Fruit fly (Drosophila melanogaster) whole organism, embryonic: ENCODE data around the gene Orco.
A peak's percentile ranks its signal among the peaks of the same experiment; 100 is the strongest.

Experiments
- Atf-2 ChIP-seq: fragments of 200-800 bp; sonication (Bioruptor generic); optimal IDR thresholded peaks from 2 replicates; lab custom pipeline; 2016; ENCODE audit warnings: missing biosample characterization, missing genetic modification characterization
- BEAF-32 ChIP-seq: fragments of 200-800 bp; sonication (Bioruptor generic); optimal IDR thresholded peaks from 3 replicates; lab custom pipeline; 2017; ENCODE audit warnings: missing biosample characterization, missing genetic modification characterization, mild to moderate bottlenecking, moderate library complexity, missing genetic modification reagents
- CG10209 ChIP-seq: fragments of 200-800 bp; sonication (Bioruptor generic); optimal IDR thresholded peaks from 3 replicates; lab custom pipeline; 2017; ENCODE audit warnings: missing biosample characterization, mild to moderate bottlenecking, missing genetic modification characterization, missing genetic modification reagents
- CG10543 ChIP-seq: fragments of 200-800 bp; sonication (Bioruptor generic); optimal IDR thresholded peaks from 3 replicates; lab custom pipeline; 2017; ENCODE audit warnings: missing biosample characterization, mild to moderate bottlenecking, missing genetic modification characterization, moderate library complexity
- CG13775 ChIP-seq: fragments of 200-800 bp; sonication (Bioruptor generic); optimal IDR thresholded peaks from 3 replicates; lab custom pipeline; 2017; ENCODE audit warnings: missing biosample characterization, mild to moderate bottlenecking, missing genetic modification characterization
- CG14014 ChIP-seq: fragments of 200-800 bp; sonication (Bioruptor generic); IDR thresholded peaks from 2 replicates; pipeline ENCODE4 v1.3.6; 2022; ENCODE audit warnings: missing biosample characterization, missing genetic modification characterization
- CG15514 ChIP-seq: fragments of 200-800 bp; sonication (Bioruptor generic); optimal IDR thresholded peaks from 3 replicates; lab custom pipeline; 2017; ENCODE audit warnings: missing biosample characterization, missing genetic modification characterization, mild to moderate bottlenecking, moderate library complexity, missing genetic modification reagents
- CG15601 ChIP-seq: fragments of 200-800 bp; sonication (Bioruptor generic); optimal IDR thresholded peaks from 3 replicates; lab custom pipeline; 2019; ENCODE audit warnings: missing biosample characterization, mild to moderate bottlenecking, missing genetic modification characterization, moderate library complexity
- CG15696 ChIP-seq: fragments of 200-800 bp; sonication (Bioruptor generic); optimal IDR thresholded peaks from 2 replicates; lab custom pipeline; 2019; ENCODE audit warnings: missing biosample characterization, mild to moderate bottlenecking, missing genetic modification characterization, moderate library complexity
- CG1647 ChIP-seq: fragments of 200-800 bp; sonication (Bioruptor generic); optimal IDR thresholded peaks from 3 replicates; lab custom pipeline; 2016; ENCODE audit warnings: missing biosample characterization, missing genetic modification characterization
- CG16779 ChIP-seq: fragments of 200-800 bp; sonication (Bioruptor generic); IDR thresholded peaks from 2 replicates; pipeline ENCODE4 v1.3.6; 2022; ENCODE audit warnings: missing biosample characterization, missing genetic modification characterization
- CG17186 ChIP-seq: fragments of 200-800 bp; sonication (Bioruptor generic); optimal IDR thresholded peaks from 3 replicates; lab custom pipeline; 2017; ENCODE audit warnings: missing biosample characterization, missing genetic modification reagents, missing genetic modification characterization
- CG18011 ChIP-seq: fragments of 200-800 bp; sonication (Bioruptor generic); optimal IDR thresholded peaks from 2 replicates; lab custom pipeline; 2017; ENCODE audit warnings: missing biosample characterization, missing genetic modification characterization, mild to moderate bottlenecking, moderate library complexity, missing genotype
- CG18764 ChIP-seq: fragments of 200-800 bp; sonication (Bioruptor generic); optimal IDR thresholded peaks from 3 replicates; lab custom pipeline; 2016; ENCODE audit warnings: missing biosample characterization, missing genetic modification characterization
- CG2202 ChIP-seq: fragments of 200-800 bp; sonication (Bioruptor generic); optimal IDR thresholded peaks from 2 replicates; lab custom pipeline; 2018; ENCODE audit warnings: missing biosample characterization, mild to moderate bottlenecking, missing genetic modification characterization
- CG2712 ChIP-seq: fragments of 200-800 bp; optimal IDR thresholded peaks from 3 replicates; lab custom pipeline; 2019; ENCODE audit warnings: missing biosample characterization, mild to moderate bottlenecking, missing genetic modification characterization, moderate library complexity
- CG4360 ChIP-seq: fragments of 200-800 bp; sonication (Bioruptor generic); IDR thresholded peaks from 2 replicates; pipeline ENCODE4 v1.3.6; 2022; ENCODE audit warnings: missing biosample characterization, missing genetic modification characterization
- CG4404 ChIP-seq: fragments of 200-800 bp; sonication (Bioruptor generic); IDR thresholded peaks from 2 replicates; pipeline ENCODE4 v1.3.6; 2022; ENCODE audit warnings: missing biosample characterization, missing genetic modification characterization
- CG5953 ChIP-seq: fragments of 200-800 bp; sonication (Bioruptor generic); IDR thresholded peaks from 2 replicates; pipeline ENCODE4 v1.3.6; 2022; ENCODE audit warnings: missing biosample characterization, missing genetic modification characterization
- CG6791 ChIP-seq: fragments of 200-800 bp; sonication (Bioruptor generic); IDR thresholded peaks from 3 replicates; pipeline ENCODE4 v1.3.6; 2022; ENCODE audit warnings: missing biosample characterization, missing genetic modification characterization; ENCODE audit not compliant: partially characterized antibody
- CG7786 ChIP-seq: fragments of 200-800 bp; sonication (Bioruptor generic); optimal IDR thresholded peaks from 2 replicates; lab custom pipeline; 2016; ENCODE audit warnings: missing biosample characterization, missing genetic modification characterization
- CG8089 ChIP-seq: fragments of 200-800 bp; sonication (Bioruptor generic); optimal IDR thresholded peaks from 3 replicates; lab custom pipeline; 2016; ENCODE audit warnings: missing biosample characterization, missing genetic modification characterization
- CG9437 ChIP-seq: fragments of 200-800 bp; sonication (Bioruptor generic); optimal IDR thresholded peaks from 2 replicates; lab custom pipeline; 2018; ENCODE audit warnings: missing biosample characterization, mild to moderate bottlenecking, missing genetic modification characterization
- Hsf ChIP-seq: fragments of 200-800 bp; sonication (Bioruptor generic); optimal IDR thresholded peaks from 3 replicates; lab custom pipeline; 2016; ENCODE audit warnings: missing biosample characterization, missing genetic modification characterization
- Meics ChIP-seq: fragments of 200-800 bp; sonication (Bioruptor generic); optimal IDR thresholded peaks from 2 replicates; lab custom pipeline; 2017; ENCODE audit warnings: missing biosample characterization, mild to moderate bottlenecking, missing genetic modification characterization
- NC2α ChIP-seq: fragments of 200-800 bp; sonication (Bioruptor generic); optimal IDR thresholded peaks from 2 replicates; lab custom pipeline; 2016; ENCODE audit warnings: missing biosample characterization, missing genetic modification characterization
- Ravus ChIP-seq: fragments of 200-800 bp; sonication (Bioruptor generic); IDR thresholded peaks from 2 replicates; pipeline ENCODE4 v1.3.6; 2022; ENCODE audit warnings: missing biosample characterization, missing genetic modification characterization
- Spps ChIP-seq: fragments of 200-800 bp; sonication (Bioruptor generic); optimal IDR thresholded peaks from 2 replicates; lab custom pipeline; 2018; ENCODE audit warnings: missing biosample characterization, mild to moderate bottlenecking, missing genetic modification characterization
- Sry-δ ChIP-seq: fragments of 200-800 bp; sonication (Bioruptor generic); optimal IDR thresholded peaks from 2 replicates; lab custom pipeline; 2016; ENCODE audit warnings: missing biosample characterization, missing genetic modification characterization
- Ssrp ChIP-seq: fragments of 200-800 bp; sonication (Bioruptor generic); optimal IDR thresholded peaks from 2 replicates; lab custom pipeline; 2018; ENCODE audit warnings: missing biosample characterization, mild to moderate bottlenecking, missing genetic modification characterization, moderate library complexity
- ac ChIP-seq: fragments of 200-800 bp; sonication (Bioruptor generic); optimal IDR thresholded peaks from 3 replicates; lab custom pipeline; 2017; ENCODE audit warnings: missing biosample characterization, mild to moderate bottlenecking, missing genetic modification characterization
- aop ChIP-seq: fragments of 200-800 bp; sonication (Bioruptor generic); IDR thresholded peaks from 2 replicates; pipeline ENCODE4 v1.3.6; 2022; ENCODE audit warnings: missing biosample characterization, missing genetic modification characterization
- ap ChIP-seq: fragments of 200-800 bp; sonication (Bioruptor generic); IDR thresholded peaks from 2 replicates; pipeline ENCODE4 v1.3.6; 2022; ENCODE audit warnings: missing biosample characterization, missing genetic modification characterization
- ato ChIP-seq: fragments of 200-800 bp; sonication (Bioruptor generic); IDR thresholded peaks from 2 replicates; pipeline ENCODE4 v1.3.6; 2022; ENCODE audit warnings: missing biosample characterization, missing genetic modification characterization; ENCODE audit not compliant: partially characterized antibody
- chn ChIP-seq: fragments of 200-800 bp; sonication (Bioruptor generic); optimal IDR thresholded peaks from 2 replicates; lab custom pipeline; 2016; ENCODE audit warnings: missing biosample characterization, missing genetic modification characterization
- ci ChIP-seq: fragments of 200-800 bp; sonication (Bioruptor generic); IDR thresholded peaks from 3 replicates; pipeline ENCODE4 v1.3.6; 2022; ENCODE audit warnings: missing biosample characterization, missing genetic modification characterization
- crp ChIP-seq, 2 experiments: fragments of 200-800 bp; sonication (Bioruptor generic); optimal IDR thresholded peaks; 2 replicates in 1 of 2; 3 replicates in 1 of 2; lab custom pipeline; 2017; ENCODE audit warnings: missing biosample characterization in 2 of 2, missing genetic modification characterization in 2 of 2, mild to moderate bottlenecking in 1 of 2, moderate library complexity in 1 of 2
- dmrt11E ChIP-seq: fragments of 200-800 bp; sonication (Bioruptor generic); optimal IDR thresholded peaks from 3 replicates; lab custom pipeline; 2018; ENCODE audit warnings: missing biosample characterization, mild to moderate bottlenecking, missing genetic modification characterization, moderate library complexity
- esg ChIP-seq: fragments of 200-800 bp; sonication (Bioruptor generic); conservative IDR thresholded peaks from 2 replicates; pipeline ENCODE4 v1.3.6; 2022; ENCODE audit warnings: missing biosample characterization, missing genetic modification characterization
- lmd ChIP-seq: fragments of 200-800 bp; sonication (Bioruptor generic); IDR thresholded peaks from 2 replicates; pipeline ENCODE4 v1.3.6; 2022; ENCODE audit warnings: missing biosample characterization, missing genetic modification characterization
- mam ChIP-seq: fragments of 200-800 bp; sonication (Bioruptor generic); optimal IDR thresholded peaks from 3 replicates; lab custom pipeline; 2016; ENCODE audit warnings: missing biosample characterization, missing genetic modification characterization
- nau ChIP-seq: fragments of 200-800 bp; sonication (Bioruptor generic); optimal IDR thresholded peaks from 3 replicates; lab custom pipeline; 2017; ENCODE audit warnings: missing biosample characterization, mild to moderate bottlenecking, missing genetic modification characterization, missing genetic modification reagents
- onecut ChIP-seq: fragments of 200-800 bp; sonication (Bioruptor generic); IDR thresholded peaks from 2 replicates; pipeline ENCODE4 v1.3.6; 2022; ENCODE audit warnings: missing biosample characterization, missing genetic modification characterization
- p53 ChIP-seq: fragments of 200-800 bp; sonication (Bioruptor generic); optimal IDR thresholded peaks from 2 replicates; lab custom pipeline; 2016; ENCODE audit warnings: missing biosample characterization, missing genetic modification characterization
- run ChIP-seq: fragments of 200-800 bp; sonication (Bioruptor generic); optimal IDR thresholded peaks from 3 replicates; lab custom pipeline; 2018; ENCODE audit warnings: missing biosample characterization, mild to moderate bottlenecking, missing genetic modification characterization
- schlank ChIP-seq: fragments of 200-800 bp; sonication (Bioruptor generic); optimal IDR thresholded peaks from 2 replicates; lab custom pipeline; 2018; ENCODE audit warnings: missing biosample characterization, mild to moderate bottlenecking, missing genetic modification characterization
- sens ChIP-seq: fragments of 200-800 bp; sonication (Bioruptor generic); peaks from one replicate; lab custom pipeline; 2016; ENCODE audit warnings: missing biosample characterization, missing genetic modification characterization
- slou ChIP-seq: fragments of 200-800 bp; sonication (Bioruptor generic); optimal IDR thresholded peaks from 3 replicates; lab custom pipeline; 2016; ENCODE audit warnings: missing biosample characterization, missing genetic modification characterization
- sob ChIP-seq: fragments of 200-800 bp; sonication (Bioruptor generic); IDR thresholded peaks from 2 replicates; pipeline ENCODE4 v1.3.6; 2022; ENCODE audit warnings: missing biosample characterization, missing genetic modification characterization
- stc ChIP-seq: fragments of 200-800 bp; sonication (Bioruptor generic); IDR thresholded peaks from 2 replicates; pipeline ENCODE4 v1.3.6; 2022; ENCODE audit warnings: missing biosample characterization, missing genetic modification characterization
- wek ChIP-seq: fragments of 200-800 bp; sonication (Bioruptor generic); optimal IDR thresholded peaks from 3 replicates; lab custom pipeline; 2018; ENCODE audit warnings: missing biosample characterization, mild to moderate bottlenecking, missing genetic modification characterization, moderate library complexity
- wor ChIP-seq: fragments of 200-800 bp; sonication (Bioruptor generic); IDR thresholded peaks from 2 replicates; pipeline ENCODE4 v1.3.6; 2022; ENCODE audit warnings: missing biosample characterization, missing genetic modification characterization

The Orco gene

DNA sequence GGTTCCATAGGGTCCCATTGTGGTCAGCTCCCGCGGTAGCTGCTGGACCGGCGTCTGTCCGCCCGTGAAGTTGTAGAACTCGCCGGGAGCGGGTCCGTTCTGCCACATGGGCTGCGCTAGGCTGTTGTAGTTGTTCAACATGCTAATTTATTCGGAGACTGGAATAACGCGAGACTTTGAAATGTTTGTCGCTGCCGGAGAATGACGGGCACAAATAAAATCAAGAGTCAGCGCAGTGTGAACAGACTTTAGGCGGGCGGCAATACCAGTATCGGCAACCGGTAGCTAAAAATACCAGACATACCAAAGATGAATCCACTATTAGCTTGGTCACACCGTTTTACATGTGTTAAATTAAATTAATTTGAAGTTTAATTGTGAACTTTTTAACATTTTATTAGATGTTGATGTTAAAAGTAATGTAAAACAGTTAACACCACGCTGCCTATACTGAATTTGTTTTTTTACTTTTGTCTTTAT, 54.2 kb downstream of the Orco start, which contains the start of gene Prosbeta7 (continued):
- TF ChIP-seq ac (GFP tag; lab: Kevin White, UChicago) (no peak), ci (GFP tag; lab: Robert Waterston, UW) (no peak), CG6791 (GFP tag; lab: Robert Waterston, UW) (peak; percentile 86), CG17186 (no peak), CG1647 (no peak), CG15514 (peak; percentile 97), slou (GFP tag; lab: Kevin White, UChicago) (no peak), CG18764 (GFP tag; lab: Kevin White, UChicago) (no peak), CG7786 (no peak), Ravus (GFP tag; lab: Robert Waterston, UW) (no peak), ap (GFP tag; lab: Robert Waterston, UW) (no peak), CG16779 (GFP tag; lab: Robert Waterston, UW) (no peak), BEAF-32 (GFP tag; lab: Kevin White, UChicago) (peak; percentile 52), wek (GFP tag; lab: Kevin White, UChicago) (no peak), CG2202 (tag; lab: Kevin White, UChicago) (no peak), CG5953 (GFP tag; lab: Robert Waterston, UW) (no peak), Sry-δ (GFP tag; lab: Kevin White, UChicago) (peak; percentile 5), Meics (GFP tag; lab: Kevin White, UChicago) (no peak), CG14014 (GFP tag; lab: Robert Waterston, UW) (no peak), onecut (GFP tag; lab: Robert Waterston, UW) (no peak), CG13775 (no peak), CG8089 (GFP tag; lab: Kevin White, UChicago) (no peak), schlank (tag; lab: Kevin White, UChicago) (no peak), CG15696 (tag; lab: Kevin White, UChicago) (no peak), stc (GFP tag; lab: Robert Waterston, UW) (no peak), CG18011 (GFP tag; lab: Kevin White, UChicago) (no peak), CG4360 (GFP tag; lab: Robert Waterston, UW) (no peak), lmd (GFP tag; lab: Robert Waterston, UW) (no peak), run (no peak), Atf-2 (GFP tag; lab: Kevin White, UChicago) (no peak), dmrt11E (tag; lab: Kevin White, UChicago) (no peak), mam (no peak), CG10543 (GFP tag; lab: Kevin White, UChicago) (no peak), Ssrp (tag; lab: Kevin White, UChicago) (no peak), sob (GFP tag; lab: Robert Waterston, UW) (no peak), CG4404 (GFP tag; lab: Robert Waterston, UW) (no peak), CG2712 (tag; lab: Kevin White, UChicago) (peak; percentile 26), CG10209 (GFP tag; lab: Kevin White, UChicago) (no peak), CG9437 (GFP tag; lab: Kevin White, UChicago) (no peak), wor (GFP tag; lab: Robert Waterston, UW) (no peak), esg (GFP tag; lab: Robert Waterston, UW) (no peak), NC2α (no peak), p53 (GFP tag; lab: Kevin White, UChicago) (no peak), chn (no peak), crp (GFP tag; optimal IDR thresholded peaks at IDR 0.05; lab: Kevin White, UChicago) (peak in 1 of 2 experiments; percentile 44), Hsf (no peak), Spps (tag; lab: Kevin White, UChicago) (no peak), CG15601 (tag; lab: Kevin White, UChicago) (peak; percentile 10), nau (no peak), ato (GFP tag; lab: Robert Waterston, UW) (peak; percentile 81), sens (GFP tag; lab: Kevin White, UChicago) (no peak), aop (GFP tag; lab: Robert Waterston, UW) (no peak)
